Worm (Caenorhabditis elegans) whole organism, late embryonic: ENCODE results near the gene nhr-137.

Experiments used
- K09A11.1 ChIP-seq: sonication (generic microtip); optimal IDR thresholded peaks from 2 replicates; lab custom pipeline; 2017; ENCODE audit warnings: antibody characterized with exemption, mild to moderate bottlenecking, missing genetic modification characterization, missing compliant biosample characterization; ENCODE audit not compliant: insufficient read depth
- Y22D7AL.16 ChIP-seq: sonication (generic microtip); optimal IDR thresholded peaks from 2 replicates; lab custom pipeline; 2016; ENCODE audit warnings: missing genetic modification characterization, missing compliant biosample characterization
- ahr-1 ChIP-seq: sonication (generic microtip); optimal IDR thresholded peaks from 2 replicates; lab custom pipeline; 2016; ENCODE audit warnings: missing genetic modification characterization, missing compliant biosample characterization
- ceh-14 ChIP-seq: sonication (generic microtip); optimal IDR thresholded peaks from 2 replicates; lab custom pipeline; 2016; ENCODE audit warnings: missing genotype, missing genetic modification characterization, missing compliant biosample characterization
- ceh-18 ChIP-seq: sonication (generic microtip); optimal IDR thresholded peaks from 2 replicates; lab custom pipeline; 2016; ENCODE audit warnings: missing genetic modification characterization, missing compliant biosample characterization
- ceh-19 ChIP-seq: fragments of 200-800 bp; sonication (Bioruptor generic); optimal IDR thresholded peaks from 2 replicates; lab custom pipeline; 2018; ENCODE audit warnings: mild to moderate bottlenecking, missing genetic modification characterization, missing compliant biosample characterization
- ceh-2 ChIP-seq: sonication (generic microtip); optimal IDR thresholded peaks from 2 replicates; lab custom pipeline; 2016; ENCODE audit warnings: missing genotype, missing genetic modification characterization, missing compliant biosample characterization
- ceh-30 ChIP-seq: fragments of 150-350 bp; optimal IDR thresholded peaks from 2 replicates; lab custom pipeline; 2014; ENCODE audit warnings: missing biosample characterization, missing genetic modification characterization
- ceh-45 ChIP-seq: fragments of 200-800 bp; sonication (Bioruptor generic); IDR thresholded peaks from 2 replicates; pipeline ENCODE4 v1.3.6; 2022; ENCODE audit warnings: missing genetic modification reagents, missing genetic modification characterization, missing compliant biosample characterization
- ceh-48 ChIP-seq: sonication (generic microtip); optimal IDR thresholded peaks from 2 replicates; lab custom pipeline; 2016; ENCODE audit warnings: missing genetic modification characterization, inconsistent platforms, missing compliant biosample characterization
- ceh-6 ChIP-seq: fragments of 200-800 bp; sonication (Bioruptor generic); optimal IDR thresholded peaks from 2 replicates; lab custom pipeline; 2018; ENCODE audit warnings: mild to moderate bottlenecking, missing genetic modification characterization, missing compliant biosample characterization
- dve-1 ChIP-seq: sonication (generic microtip); optimal IDR thresholded peaks from 2 replicates; lab custom pipeline; 2017; ENCODE audit warnings: antibody characterized with exemption, mild to moderate bottlenecking, missing genetic modification characterization, missing compliant biosample characterization
- elt-4 ChIP-seq: sonication (generic microtip); optimal IDR thresholded peaks from 2 replicates; lab custom pipeline; 2016; ENCODE audit warnings: missing genetic modification characterization, missing compliant biosample characterization
- eyg-1 ChIP-seq: sonication (generic microtip); optimal IDR thresholded peaks from 2 replicates; lab custom pipeline; 2016; ENCODE audit warnings: missing genotype, missing genetic modification characterization, missing compliant biosample characterization
- fkh-10 ChIP-seq: fragments of 150-350 bp; optimal IDR thresholded peaks from 2 replicates; lab custom pipeline; 2014; ENCODE audit warnings: missing biosample characterization, missing genetic modification reagents, missing genetic modification characterization
- fkh-6 ChIP-seq: sonication (generic microtip); optimal IDR thresholded peaks from 2 replicates; lab custom pipeline; 2016; ENCODE audit warnings: missing genetic modification characterization, missing compliant biosample characterization
- hlh-6 ChIP-seq: sonication (generic microtip); optimal IDR thresholded peaks from 2 replicates; lab custom pipeline; 2016; ENCODE audit warnings: missing genotype, missing genetic modification characterization, missing compliant biosample characterization
- lim-6 ChIP-seq: sonication (generic microtip); optimal IDR thresholded peaks from 2 replicates; lab custom pipeline; 2016; ENCODE audit warnings: missing genetic modification characterization, missing compliant biosample characterization
- lin-11 ChIP-seq: fragments of 200-800 bp; sonication (Bioruptor generic); optimal IDR thresholded peaks from 2 replicates; lab custom pipeline; 2018; ENCODE audit warnings: mild to moderate bottlenecking, missing genetic modification characterization, missing compliant biosample characterization
- madf-2 ChIP-seq: sonication (generic microtip); optimal IDR thresholded peaks from 2 replicates; lab custom pipeline; 2017; ENCODE audit warnings: missing genetic modification characterization, missing compliant biosample characterization
- mec-3 ChIP-seq: sonication (generic microtip); optimal IDR thresholded peaks from 2 replicates; lab custom pipeline; 2016; ENCODE audit warnings: borderline replicate concordance, missing genetic modification characterization, missing compliant biosample characterization
- nfya-1 ChIP-seq: sonication (generic microtip); optimal IDR thresholded peaks from 2 replicates; lab custom pipeline; 2017; ENCODE audit warnings: missing genetic modification characterization, mild to moderate bottlenecking, missing compliant biosample characterization, antibody characterized with exemption, moderate library complexity
- pha-4 ChIP-seq: fragments of 150-350 bp; optimal IDR thresholded peaks from 2 replicates; lab custom pipeline; 2018; ENCODE audit warnings: missing biosample characterization, missing genetic modification reagents, missing genetic modification characterization
- ref-2 ChIP-seq: sonication (generic microtip); optimal IDR thresholded peaks from 2 replicates; lab custom pipeline; 2016; ENCODE audit warnings: missing genetic modification characterization, missing compliant biosample characterization
- rnt-1 ChIP-seq: sonication (generic microtip); optimal IDR thresholded peaks from 2 replicates; lab custom pipeline; 2016; ENCODE audit warnings: missing genetic modification characterization, missing compliant biosample characterization
- sox-4 ChIP-seq: sonication (generic microtip); optimal IDR thresholded peaks from 2 replicates; lab custom pipeline; 2017; ENCODE audit warnings: mild to moderate bottlenecking, missing genetic modification characterization, inconsistent platforms, missing compliant biosample characterization
- syd-9 ChIP-seq: sonication (generic microtip); optimal IDR thresholded peaks from 2 replicates; lab custom pipeline; 2016; ENCODE audit warnings: mild to moderate bottlenecking, missing genetic modification characterization, moderate library complexity, missing compliant biosample characterization
- tbx-7 ChIP-seq: sonication (generic microtip); optimal IDR thresholded peaks from 2 replicates; lab custom pipeline; 2016; ENCODE audit warnings: missing genotype, missing genetic modification characterization, missing compliant biosample characterization
- ttx-3 ChIP-seq: sonication (generic microtip); optimal IDR thresholded peaks from 2 replicates; lab custom pipeline; 2016; ENCODE audit warnings: missing genetic modification reagents, missing genetic modification characterization, missing compliant biosample characterization
- unc-3 ChIP-seq, 2 experiments: fragments of 200-800 bp in 1 of 2; sonication (Bioruptor generic) in 1 of 2; sonication (generic microtip) in 1 of 2; conservative IDR thresholded peaks in 1 of 2; optimal IDR thresholded peaks in 1 of 2; 2 replicates each; pipeline versions ENCODE4 v1.3.6 to Lab custom; 2016 to 2022; ENCODE audit warnings: missing compliant biosample characterization in 2 of 2, missing genetic modification characterization in 2 of 2, missing genetic modification reagents in 1 of 2
- unc-42 ChIP-seq: sonication (generic microtip); optimal IDR thresholded peaks from 2 replicates; lab custom pipeline; 2016; ENCODE audit warnings: missing genotype, missing genetic modification characterization, missing compliant biosample characterization
- unc-86 ChIP-seq: sonication (generic microtip); optimal IDR thresholded peaks from 2 replicates; lab custom pipeline; 2016; ENCODE audit warnings: missing genetic modification characterization, missing compliant biosample characterization

nhr-137 gene

DNA sequence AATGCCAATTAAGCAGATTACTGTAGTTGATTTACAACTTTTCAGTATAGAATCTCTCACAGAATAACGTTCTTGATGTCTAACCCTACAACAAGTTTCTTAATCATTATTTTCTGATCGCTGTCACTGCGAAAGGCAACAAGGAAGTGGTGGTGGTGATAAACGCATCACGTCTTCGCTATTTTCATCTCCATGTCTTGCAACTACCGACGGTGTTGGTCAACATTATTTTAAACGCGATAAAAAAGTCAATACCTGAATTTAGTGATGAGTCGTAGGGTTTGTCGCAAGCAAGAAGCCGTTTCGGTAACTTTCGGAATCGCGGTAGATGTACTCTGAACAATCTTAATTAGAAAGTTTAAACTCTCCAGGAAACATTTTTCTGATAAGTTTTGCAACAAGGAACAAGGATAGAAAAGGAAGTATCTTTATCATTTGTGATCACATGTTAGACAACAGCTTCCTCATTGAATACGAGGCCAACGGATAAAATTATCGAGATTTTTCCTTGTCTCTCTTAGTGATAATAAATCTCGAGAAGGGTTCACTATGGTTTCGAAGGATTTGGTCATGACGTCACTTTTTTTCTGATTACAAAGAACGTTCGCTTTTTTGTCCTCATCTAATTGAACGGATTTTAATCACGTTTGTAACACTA is 4.9 kb downstream of the nhr-137 start:
- TF ChIP-seq tbx-7 (tag; lab: Kevin White, UChicago) (no peak), nfya-1 (tag; lab: Kevin White, UChicago) (no peak), elt-4 (tag; lab: Kevin White, UChicago) (no peak), rnt-1 (tag; lab: Kevin White, UChicago) (no peak), Y22D7AL.16 (no peak), ttx-3 (tag; lab: Kevin White, UChicago) (no peak), fkh-6 (tag; lab: Kevin White, UChicago) (no peak), pha-4 (tag; lab: Kevin White, UChicago) (no peak), fkh-10 (GFP tag; lab: Kevin White, UChicago) (no peak), hlh-6 (no peak), sox-4 (tag; lab: Kevin White, UChicago) (no peak)

DNA sequence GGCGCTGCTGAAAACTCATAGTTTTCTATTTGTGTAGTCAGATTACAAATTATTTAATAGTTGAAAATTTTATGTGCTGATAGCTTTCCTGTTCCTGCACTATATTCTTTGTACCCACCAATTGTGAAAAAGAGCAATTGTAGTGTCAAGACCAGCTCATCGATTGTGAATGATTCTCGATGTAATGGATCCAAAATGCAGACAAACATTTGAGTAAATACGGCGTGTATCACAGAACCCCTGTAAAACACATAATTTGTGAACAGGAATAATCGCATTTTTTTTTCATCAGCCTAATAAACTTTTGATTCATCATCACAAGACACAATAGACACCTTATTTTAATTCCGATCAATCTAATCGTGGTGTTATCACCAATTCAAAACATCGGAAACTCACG is 6.5 kb downstream of the nhr-137 start:
- TF ChIP-seq sox-4 (tag; lab: Kevin White, UChicago) = no peak

DNA sequence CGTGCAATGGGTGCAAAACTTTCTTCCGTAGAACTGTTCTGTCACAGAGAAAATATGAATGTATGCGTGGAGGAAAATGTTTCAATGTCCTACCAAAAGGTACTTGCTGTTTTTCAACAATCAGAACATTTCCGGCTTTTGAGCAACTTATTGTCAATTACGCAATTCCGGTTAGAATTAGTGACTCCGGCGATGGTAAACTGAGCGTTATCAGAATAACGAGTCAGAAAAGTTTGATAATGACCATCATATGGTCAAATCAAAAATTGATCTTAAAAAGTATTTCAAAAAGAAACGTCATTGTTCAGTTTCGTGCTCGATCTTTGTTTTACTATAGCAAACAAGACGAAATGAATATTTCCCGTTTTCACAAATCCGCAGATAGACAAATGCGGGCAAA is 12.0 kb downstream of the nhr-137 start:
- TF ChIP-seq unc-42 (tag; lab: Kevin White, UChicago) (no peak), hlh-6 (no peak), ceh-48 (tag; lab: Kevin White, UChicago) (no peak), ceh-2 (tag; lab: Kevin White, UChicago) (no peak), syd-9 (tag; lab: Kevin White, UChicago) (no peak), lin-11 (tag; lab: Kevin White, UChicago) (no peak)
- TF ChIP-seq, all 69 proteins: peak for 0

DNA sequence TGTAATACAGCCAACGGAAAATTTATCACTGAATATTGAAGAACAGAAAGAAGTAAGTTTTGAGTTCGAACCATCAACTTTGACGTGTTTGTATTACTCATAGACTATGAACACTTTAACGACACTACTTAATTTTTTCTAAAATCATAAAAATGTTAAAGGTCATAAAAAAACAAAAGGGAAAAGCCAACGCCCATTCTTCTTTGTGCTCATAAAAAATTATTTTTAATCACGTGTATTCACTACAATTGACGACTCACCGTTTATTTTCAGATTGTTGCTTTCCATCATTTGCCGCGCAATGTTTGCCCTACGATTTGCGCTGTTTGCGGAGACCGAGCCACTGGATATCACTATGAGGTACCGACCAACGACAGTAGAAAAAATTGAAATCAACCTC is 12.6 kb downstream of the nhr-137 start:
- TF ChIP-seq Y22D7AL.16 (no peak), ref-2 (tag; lab: Kevin White, UChicago) (no peak), tbx-7 (tag; lab: Kevin White, UChicago) (no peak), lim-6 (tag; lab: Kevin White, UChicago) (no peak), ceh-14 (tag; lab: Kevin White, UChicago) (no peak), ceh-19 (GFP tag; lab: Kevin White, UChicago) (no peak), eyg-1 (tag; lab: Kevin White, UChicago) (no peak)

DNA sequence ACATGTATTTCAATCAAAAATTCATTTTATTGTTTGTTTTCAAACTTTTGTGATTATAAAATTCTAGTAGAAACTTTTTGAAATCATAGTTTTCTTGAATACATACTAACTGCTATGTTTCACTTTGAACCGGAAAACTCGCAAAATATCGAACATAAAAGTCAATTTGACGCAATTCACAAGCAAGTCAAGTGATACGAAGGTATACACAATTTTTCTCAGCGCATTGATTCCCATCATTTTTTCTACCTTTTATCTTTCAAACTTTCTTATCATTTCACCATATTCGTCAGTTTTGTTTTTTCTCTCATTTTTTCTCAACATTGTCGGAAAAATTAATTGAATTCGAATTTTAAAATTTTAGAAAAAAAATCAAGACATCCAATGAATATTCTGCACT is 13.6 kb downstream of the nhr-137 start, which contains the start of gene nhr-173:
nhr-173 (plus strand) TSS at position 366 of the 400 bp plus-strand sequence.
- TF ChIP-seq fkh-10 (GFP tag; lab: Kevin White, UChicago) (no peak), ref-2 (tag; lab: Kevin White, UChicago) (no peak), dve-1 (tag; lab: Kevin White, UChicago) (no peak), unc-86 (no peak), ceh-6 (GFP tag; lab: Kevin White, UChicago) (no peak), ceh-18 (tag; lab: Kevin White, UChicago) (no peak), madf-2 (tag; lab: Kevin White, UChicago) (no peak), eyg-1 (tag; lab: Kevin White, UChicago) (no peak), mec-3 (tag; lab: Kevin White, UChicago) (no peak), ceh-45 (GFP tag; lab: Robert Waterston, UW) (no peak), ahr-1 (tag; lab: Kevin White, UChicago) (no peak), ceh-30 (no peak), pha-4 (tag; lab: Kevin White, UChicago) (no peak), ceh-2 (tag; lab: Kevin White, UChicago) (no peak), ceh-19 (GFP tag; lab: Kevin White, UChicago) (no peak), unc-3 (GFP tag; conservative IDR thresholded peaks at IDR 0.05; lab: Robert Waterston, UW) (no peak), unc-3 (tag; optimal IDR thresholded peaks at IDR 0.05; lab: Kevin White, UChicago) (no peak), K09A11.1 (tag; lab: Kevin White, UChicago) (no peak)
